Fruit fly (Drosophila melanogaster) Kc167 (cell line): Measurements from ENCODE around the gene rumi.

ENCODE experiments used
- Myc ChIP-seq: fragments of >200 bp; optimal IDR thresholded peaks from 2 replicates; lab custom pipeline; 2017; ENCODE audit warnings: missing external identifiers
- Sin3A ChIP-seq: fragments of >200 bp; optimal IDR thresholded peaks from 2 replicates; lab custom pipeline; 2018; ENCODE audit warnings: missing external identifiers
- h ChIP-seq: fragments of >200 bp; optimal IDR thresholded peaks from 3 replicates; lab custom pipeline; 2018; ENCODE audit warnings: missing external identifiers
- insv ChIP-seq: fragments of >200 bp; optimal IDR thresholded peaks from 3 replicates; lab custom pipeline; 2018; ENCODE audit warnings: missing external identifiers
- psq ChIP-seq: fragments of >200 bp; optimal IDR thresholded peaks from 2 replicates; lab custom pipeline; 2017; ENCODE audit warnings: missing external identifiers

dm6 chr3R:22755187-22755777 is 4.9 kb upstream of the rumi start:
- TF ChIP-seq psq (lab: Kevin White, UChicago) (no peak), Sin3A (lab: Kevin White, UChicago) (no peak), h (lab: Kevin White, UChicago) (no peak), Myc (no peak), insv (lab: Kevin White, UChicago) (no peak)
